Fruit fly (Drosophila melanogaster): ENCODE measurements around the gene CG7800.

CG7800 gene

dm6 chr3R:8225461-8225971 is 7.8 kb downstream of the CG7800 start (continued):
- no peak for TF ChIP-seq ATbp (GFP tag; optimal IDR thresholded peaks at IDR 0.05)
- TF ChIP-seq Hr51 (GFP tag; optimal IDR thresholded peaks at IDR 0.05), result no peak
- no peak for TF ChIP-seq CG6791 (GFP tag; IDR thresholded peaks at IDR 0.05; ENCODE audit: partially characterized antibody)
- TF ChIP-seq BEAF-32 (GFP tag; optimal IDR thresholded peaks at IDR 0.05), result no peak
- TF ChIP-seq Mes4 (GFP tag; optimal IDR thresholded peaks at IDR 0.05), result no peak
- TF ChIP-seq pnt (GFP tag; optimal IDR thresholded peaks at IDR 0.05), result no peak
- TF ChIP-seq CG15514 (GFP tag; optimal IDR thresholded peaks at IDR 0.05), result no peak
- no peak for TF ChIP-seq scrt (GFP tag; optimal IDR thresholded peaks at IDR 0.05)
- TF ChIP-seq Opbp (GFP tag; IDR thresholded peaks at IDR 0.05; ENCODE audit: partially characterized antibody), result no peak
- no peak for TF ChIP-seq CG8290 (GFP tag; optimal IDR thresholded peaks at IDR 0.05)
- TF ChIP-seq CG8290 (tag; optimal IDR thresholded peaks at IDR 0.05), result no peak
- no peak for TF ChIP-seq CG4282 (GFP tag; optimal IDR thresholded peaks at IDR 0.05)
- TF ChIP-seq Med (GFP tag), result no peak
- no peak for TF ChIP-seq CG7271 (tag; optimal IDR thresholded peaks at IDR 0.05)
- TF ChIP-seq eve (GFP tag; optimal IDR thresholded peaks at IDR 0.05), result no peak
- TF ChIP-seq CG4854 (GFP tag; optimal IDR thresholded peaks at IDR 0.05), result no peak
- TF ChIP-seq dati (GFP tag; IDR thresholded peaks at IDR 0.05), result no peak
- TF ChIP-seq tgo (GFP tag; IDR thresholded peaks at IDR 0.05), result no peak
- TF ChIP-seq CG33213 (GFP tag; optimal IDR thresholded peaks at IDR 0.05), result no peak
- no peak for TF ChIP-seq CG3726 (GFP tag; IDR thresholded peaks at IDR 0.05)
- TF ChIP-seq crol (GFP tag; IDR thresholded peaks at IDR 0.05), result no peak
- no peak for TF ChIP-seq CG2116 (GFP tag; optimal IDR thresholded peaks at IDR 0.05)
- peak; percentile 11 for TF ChIP-seq CG8478 (optimal IDR thresholded peaks at IDR 0.05)
- TF ChIP-seq gsb-n (tag; optimal IDR thresholded peaks at IDR 0.05), result peak; percentile 12
- TF ChIP-seq ap (GFP tag; IDR thresholded peaks at IDR 0.05), result no peak
- TF ChIP-seq pros (GFP tag; optimal IDR thresholded peaks at IDR 0.05), result peak; percentile 83
- TF ChIP-seq Max (GFP tag; optimal IDR thresholded peaks at IDR 0.05), result no peak
- TF ChIP-seq HHEX (GFP tag; optimal IDR thresholded peaks at IDR 0.05), result no peak
- TF ChIP-seq Gsc (GFP tag; IDR thresholded peaks at IDR 0.05), result no peak
- no peak for TF ChIP-seq salm (tag; optimal IDR thresholded peaks at IDR 0.05)
- no peak for TF ChIP-seq ro (GFP tag; IDR thresholded peaks at IDR 0.05)
- TF ChIP-seq Doc2 (GFP tag; IDR thresholded peaks at IDR 0.05), result no peak
- no peak for TF ChIP-seq CG8089 (GFP tag; optimal IDR thresholded peaks at IDR 0.05)
- no peak for TF ChIP-seq CG1792 (GFP tag; optimal IDR thresholded peaks at IDR 0.05)
- no peak for TF ChIP-seq jing (GFP tag; optimal IDR thresholded peaks at IDR 0.05)
- no peak for TF ChIP-seq CG17359 (tag; optimal IDR thresholded peaks at IDR 0.05)
- TF ChIP-seq Nf-YB (GFP tag; optimal IDR thresholded peaks at IDR 0.05), result no peak
- no peak for TF ChIP-seq CG31365 (tag; optimal IDR thresholded peaks at IDR 0.05)
- TF ChIP-seq CG30020 (tag; optimal IDR thresholded peaks at IDR 0.05), result no peak
- no peak for TF ChIP-seq CG10654 (GFP tag; optimal IDR thresholded peaks at IDR 0.05)
- no peak for TF ChIP-seq Kr (GFP tag; optimal IDR thresholded peaks at IDR 0.05)
- peak; percentile 14 for TF ChIP-seq kni (GFP tag; optimal IDR thresholded peaks at IDR 0.05)
- no peak for TF ChIP-seq CG6683 (GFP tag; optimal IDR thresholded peaks at IDR 0.05)
- no peak for TF ChIP-seq yki (optimal IDR thresholded peaks at IDR 0.05)
- peak; percentile 99 for TF ChIP-seq Hey (tag; optimal IDR thresholded peaks at IDR 0.05)
- no peak for TF ChIP-seq CG11456 (GFP tag; IDR thresholded peaks at IDR 0.05)
- TF ChIP-seq CG7987 (GFP tag; optimal IDR thresholded peaks at IDR 0.05), result no peak

Measured in whole organism, embryonic.